Fruit fly (Drosophila melanogaster) whole organism, embryonic: ENCODE measurements around the gene CG43321.

Experiments used
- Adf1 ChIP-seq: fragments of 200-800 bp; sonication (Bioruptor generic); IDR thresholded peaks from 2 replicates; pipeline ENCODE4 v1.3.6; 2022; ENCODE audit warnings: missing biosample characterization, missing genetic modification characterization
- Aef1 ChIP-seq: fragments of 200-800 bp; sonication (Bioruptor generic); IDR thresholded peaks from 3 replicates; pipeline ENCODE4 v1.3.6; 2022; ENCODE audit warnings: missing biosample characterization, missing genetic modification characterization
- CG10462 ChIP-seq: fragments of 200-800 bp; sonication (Bioruptor generic); optimal IDR thresholded peaks from 2 replicates; lab custom pipeline; 2016; ENCODE audit warnings: missing biosample characterization, missing genetic modification characterization
- CG10565 ChIP-seq: fragments of 200-800 bp; sonication (Bioruptor generic); optimal IDR thresholded peaks from 3 replicates; lab custom pipeline; 2016; ENCODE audit warnings: missing biosample characterization, mild to moderate bottlenecking, missing genetic modification characterization
- CG11456 ChIP-seq: fragments of 200-800 bp; sonication (Bioruptor generic); IDR thresholded peaks from 3 replicates; pipeline ENCODE4 v1.3.6; 2022; ENCODE audit warnings: missing biosample characterization, missing genetic modification characterization
- CG11695 ChIP-seq: fragments of 200-800 bp; sonication (Bioruptor generic); IDR thresholded peaks from 3 replicates; pipeline ENCODE4 v1.3.6; 2022; ENCODE audit warnings: missing biosample characterization, missing genetic modification characterization
- CG13894 ChIP-seq: fragments of 200-800 bp; sonication (Bioruptor generic); optimal IDR thresholded peaks from 3 replicates; lab custom pipeline; 2018; ENCODE audit warnings: missing biosample characterization, mild to moderate bottlenecking, missing genetic modification characterization, moderate library complexity
- CG1529 ChIP-seq: fragments of 200-800 bp; sonication (Bioruptor generic); optimal IDR thresholded peaks from 3 replicates; lab custom pipeline; 2018; ENCODE audit warnings: missing biosample characterization, missing genetic modification characterization
- CG17328 ChIP-seq: fragments of 200-800 bp; sonication (Bioruptor generic); IDR thresholded peaks from 2 replicates; pipeline ENCODE4 v1.3.6; 2022; ENCODE audit warnings: missing biosample characterization, missing genetic modification characterization
- CG18619 ChIP-seq: fragments of 200-800 bp; sonication (Bioruptor generic); optimal IDR thresholded peaks from 3 replicates; lab custom pipeline; 2017; ENCODE audit warnings: missing biosample characterization, mild to moderate bottlenecking, missing genetic modification characterization
- CG32532 ChIP-seq: fragments of 200-800 bp; sonication (Bioruptor generic); IDR thresholded peaks from 2 replicates; pipeline ENCODE4 v1.3.6; 2022; ENCODE audit warnings: missing biosample characterization, missing genetic modification characterization
- CG32772 ChIP-seq: fragments of 200-800 bp; sonication (Bioruptor generic); IDR thresholded peaks from 2 replicates; pipeline ENCODE4 v1.3.6; 2022; ENCODE audit warnings: missing biosample characterization, missing genetic modification characterization
- CG3281 ChIP-seq: fragments of 200-800 bp; sonication (Bioruptor generic); optimal IDR thresholded peaks from 3 replicates; lab custom pipeline; 2017; ENCODE audit warnings: missing biosample characterization, mild to moderate bottlenecking, missing genetic modification characterization
- CG33557 ChIP-seq: fragments of 200-800 bp; sonication (Bioruptor generic); optimal IDR thresholded peaks from 2 replicates; lab custom pipeline; 2019; ENCODE audit warnings: missing biosample characterization, mild to moderate bottlenecking, missing genetic modification characterization, moderate library complexity
- CG3838 ChIP-seq: fragments of 200-800 bp; sonication (Bioruptor generic); optimal IDR thresholded peaks from 3 replicates; lab custom pipeline; 2016; ENCODE audit warnings: missing biosample characterization, missing genetic modification characterization
- CG7357 ChIP-seq: fragments of 200-800 bp; sonication (Bioruptor generic); IDR thresholded peaks from 3 replicates; pipeline ENCODE4 v1.3.6; 2022; ENCODE audit warnings: missing biosample characterization, missing genetic modification characterization
- CG7556 ChIP-seq: fragments of 200-800 bp; sonication (Bioruptor generic); optimal IDR thresholded peaks from 2 replicates; lab custom pipeline; 2017; ENCODE audit warnings: missing biosample characterization, mild to moderate bottlenecking, missing genetic modification characterization
- CG8765 ChIP-seq: fragments of 200-800 bp; sonication (Bioruptor generic); IDR thresholded peaks from 2 replicates; pipeline ENCODE4 v1.3.6; 2022; ENCODE audit warnings: missing biosample characterization, missing genetic modification characterization
- CG8944 ChIP-seq: fragments of 200-800 bp; sonication (Bioruptor generic); optimal IDR thresholded peaks from 3 replicates; lab custom pipeline; 2016; ENCODE audit warnings: missing biosample characterization, missing genetic modification characterization
- CkIIα-i1 ChIP-seq: fragments of 200-800 bp; sonication (Bioruptor generic); IDR thresholded peaks from 2 replicates; pipeline ENCODE4 v1.3.6; 2022; ENCODE audit warnings: missing biosample characterization, missing genetic modification characterization
- Dll ChIP-seq: fragments of 200-800 bp; sonication (Bioruptor generic); IDR thresholded peaks from 4 replicates; pipeline ENCODE4 v1.3.6; 2022; ENCODE audit warnings: missing biosample characterization, missing genetic modification characterization; ENCODE audit not compliant: partially characterized antibody
- Dp ChIP-seq: fragments of 200-800 bp; sonication (Bioruptor generic); optimal IDR thresholded peaks from 2 replicates; lab custom pipeline; 2018; ENCODE audit warnings: missing biosample characterization, mild to moderate bottlenecking, missing genetic modification characterization, moderate library complexity
- Hey ChIP-seq: fragments of 200-800 bp; sonication (Bioruptor generic); optimal IDR thresholded peaks from 3 replicates; lab custom pipeline; 2018; ENCODE audit warnings: missing biosample characterization, mild to moderate bottlenecking, missing genetic modification characterization
- Hmr ChIP-seq: fragments of 200-800 bp; sonication (Bioruptor generic); optimal IDR thresholded peaks from 3 replicates; lab custom pipeline; 2017; ENCODE audit warnings: mild to moderate bottlenecking, missing biosample characterization, missing genetic modification reagents, missing genetic modification characterization
- Lim3 ChIP-seq: fragments of 200-800 bp; sonication (Bioruptor generic); IDR thresholded peaks from 2 replicates; pipeline ENCODE4 v1.3.6; 2022; ENCODE audit warnings: missing biosample characterization, missing genetic modification characterization
- Mad ChIP-seq: fragments of 200-800 bp; sonication (Bioruptor generic); optimal IDR thresholded peaks from 2 replicates; lab custom pipeline; 2016; ENCODE audit warnings: missing biosample characterization, missing genetic modification characterization
- Max ChIP-seq: fragments of 200-800 bp; sonication (Bioruptor generic); optimal IDR thresholded peaks from 2 replicates; lab custom pipeline; 2016; ENCODE audit warnings: missing biosample characterization, mild to moderate bottlenecking, missing genetic modification characterization
- Meics ChIP-seq: fragments of 200-800 bp; sonication (Bioruptor generic); optimal IDR thresholded peaks from 2 replicates; lab custom pipeline; 2017; ENCODE audit warnings: missing biosample characterization, mild to moderate bottlenecking, missing genetic modification characterization
- Neu2 ChIP-seq: fragments of 200-800 bp; sonication (Bioruptor generic); optimal IDR thresholded peaks from 3 replicates; lab custom pipeline; 2016; ENCODE audit warnings: missing biosample characterization, missing genetic modification characterization, borderline replicate concordance
- Sin3A ChIP-seq: fragments of >200 bp; optimal IDR thresholded peaks from 2 replicates; lab custom pipeline; 2018
- Stat92E ChIP-seq, 3 experiments: fragments of >200 bp in 2 of 3; fragments of 200-800 bp in 1 of 3; sonication (Bioruptor generic) in 1 of 3; optimal IDR thresholded peaks; 2 replicates each; lab custom pipeline; 2017 to 2019; ENCODE audit warnings: missing biosample characterization in 3 of 3, missing genetic modification characterization in 3 of 3, mild to moderate bottlenecking in 1 of 3, moderate library complexity in 1 of 3
- Tbp ChIP-seq: fragments of >200 bp; optimal IDR thresholded peaks from 2 replicates; lab custom pipeline; 2018; ENCODE audit warnings: missing biosample characterization, missing genetic modification characterization
- Vsx1 ChIP-seq: fragments of 200-800 bp; sonication (Bioruptor generic); optimal IDR thresholded peaks from 2 replicates; lab custom pipeline; 2017; ENCODE audit warnings: missing biosample characterization, mild to moderate bottlenecking, missing genetic modification characterization, missing genetic modification reagents
- Xrp1 ChIP-seq: fragments of 200-800 bp; sonication (Bioruptor generic); IDR thresholded peaks from 2 replicates; pipeline ENCODE4 v1.3.6; 2022; ENCODE audit warnings: missing biosample characterization, missing genetic modification characterization
- ab ChIP-seq: fragments of 200-800 bp; sonication (Bioruptor generic); optimal IDR thresholded peaks from 2 replicates; lab custom pipeline; 2016; ENCODE audit warnings: missing biosample characterization, missing genetic modification characterization
- ac ChIP-seq: fragments of 200-800 bp; sonication (Bioruptor generic); optimal IDR thresholded peaks from 3 replicates; lab custom pipeline; 2017; ENCODE audit warnings: missing biosample characterization, mild to moderate bottlenecking, missing genetic modification characterization
- ato ChIP-seq: fragments of 200-800 bp; sonication (Bioruptor generic); IDR thresholded peaks from 2 replicates; pipeline ENCODE4 v1.3.6; 2022; ENCODE audit warnings: missing biosample characterization, missing genetic modification characterization; ENCODE audit not compliant: partially characterized antibody
- br ChIP-seq: fragments of >200 bp; optimal IDR thresholded peaks from 2 replicates; lab custom pipeline; 2017
- chm ChIP-seq: fragments of 200-800 bp; sonication (Bioruptor generic); IDR thresholded peaks from 2 replicates; pipeline ENCODE4 v1.3.6; 2022; ENCODE audit warnings: missing biosample characterization, missing genetic modification characterization
- crp ChIP-seq, 2 experiments: fragments of 200-800 bp; sonication (Bioruptor generic); optimal IDR thresholded peaks; 2 replicates in 1 of 2; 3 replicates in 1 of 2; lab custom pipeline; 2017; ENCODE audit warnings: missing biosample characterization in 2 of 2, missing genetic modification characterization in 2 of 2, mild to moderate bottlenecking in 1 of 2, moderate library complexity in 1 of 2
- gce ChIP-seq: fragments of 200-800 bp; sonication (Bioruptor generic); IDR thresholded peaks from 3 replicates; pipeline ENCODE4 v1.3.6; 2022; ENCODE audit warnings: missing biosample characterization, missing genetic modification characterization
- hbn ChIP-seq: fragments of 200-800 bp; sonication (Bioruptor generic); IDR thresholded peaks from 2 replicates; pipeline ENCODE4 v1.3.6; 2022; ENCODE audit warnings: missing biosample characterization, missing genetic modification characterization; ENCODE audit not compliant: partially characterized antibody
- klu ChIP-seq: fragments of 200-800 bp; sonication (Bioruptor generic); IDR thresholded peaks from 2 replicates; pipeline ENCODE4 v1.3.6; 2022; ENCODE audit warnings: missing biosample characterization, missing genetic modification characterization
- kni ChIP-seq: fragments of 200-800 bp; sonication (Bioruptor generic); optimal IDR thresholded peaks from 3 replicates; lab custom pipeline; 2017; ENCODE audit warnings: mild to moderate bottlenecking, missing biosample characterization, missing genetic modification reagents, missing genetic modification characterization
- run ChIP-seq: fragments of 200-800 bp; sonication (Bioruptor generic); optimal IDR thresholded peaks from 3 replicates; lab custom pipeline; 2018; ENCODE audit warnings: missing biosample characterization, mild to moderate bottlenecking, missing genetic modification characterization
- seq ChIP-seq: fragments of 200-800 bp; sonication (Bioruptor generic); IDR thresholded peaks from 2 replicates; pipeline ENCODE4 v1.3.6; 2022; ENCODE audit warnings: missing biosample characterization, missing genetic modification characterization
- sisA ChIP-seq: fragments of 200-800 bp; sonication (Bioruptor generic); IDR thresholded peaks from 2 replicates; pipeline ENCODE4 v1.3.6; 2022; ENCODE audit warnings: missing biosample characterization, missing genetic modification characterization
- ssp ChIP-seq: fragments of 200-800 bp; sonication (Bioruptor generic); IDR thresholded peaks from 2 replicates; pipeline ENCODE4 v1.3.6; 2022; ENCODE audit warnings: missing biosample characterization, missing genetic modification characterization
- tll ChIP-seq, 2 experiments: fragments of 200-800 bp in 1 of 2; fragments of >200 bp in 1 of 2; sonication (Bioruptor generic) in 1 of 2; optimal IDR thresholded peaks; 2 replicates each; lab custom pipeline; 2017 to 2019; ENCODE audit warnings: missing biosample characterization in 2 of 2, missing genetic modification characterization in 2 of 2, mild to moderate bottlenecking in 1 of 2, moderate library complexity in 1 of 2
- toy ChIP-seq: fragments of 200-800 bp; sonication (Bioruptor generic); IDR thresholded peaks from 2 replicates; pipeline ENCODE4 v1.3.6; 2022; ENCODE audit warnings: missing biosample characterization, missing genetic modification characterization
- ttk ChIP-seq: fragments of 200-800 bp; sonication (Bioruptor generic); IDR thresholded peaks from 2 replicates; pipeline ENCODE4 v2.1.2; 2022; ENCODE audit warnings: missing biosample characterization, missing genetic modification characterization
- tup ChIP-seq: fragments of 200-800 bp; sonication (Bioruptor generic); optimal IDR thresholded peaks from 2 replicates; lab custom pipeline; 2016; ENCODE audit warnings: missing biosample characterization, mild to moderate bottlenecking, missing genetic modification characterization, moderate library complexity
- usp ChIP-seq: fragments of >200 bp; optimal IDR thresholded peaks from 2 replicates; lab custom pipeline; 2017; ENCODE audit warnings: missing biosample characterization, missing genetic modification characterization

Gene CG43321

dm6 chr2L:6991085-6991484 lies 21.0 kb upstream of the CG43321 start (continued):
- TF ChIP-seq kni (GFP tag; lab: Kevin White, UChicago), result no peak
- TF ChIP-seq chm (GFP tag; lab: Robert Waterston, UW), result 0 out of 2 replicates have a peak, but pooled peaks have one; percentile 31
- no peak for TF ChIP-seq Stat92E (GFP tag; optimal IDR thresholded peaks at IDR 0.05; lab: Kevin White, UChicago)
- no peak for TF ChIP-seq CG33557 (GFP tag; lab: Kevin White, UChicago)
- no peak for TF ChIP-seq run (tag; lab: Kevin White, UChicago)
- peak; percentile 6; the same call in 1 of the 2 replicates for TF ChIP-seq CG17328 (GFP tag; lab: Robert Waterston, UW)
- TF ChIP-seq CG10565 (GFP tag; lab: Kevin White, UChicago), result no peak
- TF ChIP-seq Adf1 (GFP tag; lab: Robert Waterston, UW), result no peak
- no peak for TF ChIP-seq seq (GFP tag; lab: Robert Waterston, UW)
- no peak for TF ChIP-seq CG8944 (GFP tag; lab: Kevin White, UChicago)
- TF ChIP-seq Xrp1 (GFP tag; lab: Robert Waterston, UW), result peak; percentile 32; the same call in 1 of the 2 replicates
- TF ChIP-seq CG7357 (GFP tag; lab: Robert Waterston, UW), result no peak
- no peak for TF ChIP-seq CG11456 (GFP tag; lab: Robert Waterston, UW)
- TF ChIP-seq crp (GFP tag; optimal IDR thresholded peaks at IDR 0.05; lab: Kevin White, UChicago), result no peak
- TF ChIP-seq CkIIα-i1, result no peak
- TF ChIP-seq Neu2, result no peak
- no peak for TF ChIP-seq hbn (GFP tag; lab: Robert Waterston, UW)
- TF ChIP-seq usp (GFP tag; lab: Kevin White, UChicago), result no peak
- no peak for TF ChIP-seq CG11695 (GFP tag; lab: Robert Waterston, UW)
- TF ChIP-seq CG7556 (GFP tag; lab: Kevin White, UChicago), result no peak
- TF ChIP-seq CG1529 (GFP tag; lab: Kevin White, UChicago), result no peak
- no peak for TF ChIP-seq gce (GFP tag; lab: Robert Waterston, UW)
- TF ChIP-seq Aef1, result no peak
- TF ChIP-seq ab (GFP tag; lab: Kevin White, UChicago), result no peak
- no peak for TF ChIP-seq Sin3A (lab: Kevin White, UChicago)
- no peak for TF ChIP-seq br (lab: Kevin White, UChicago)
- no peak for TF ChIP-seq Hey (tag; lab: Kevin White, UChicago)
- TF ChIP-seq ato (GFP tag; lab: Robert Waterston, UW), result no peak
- no peak for TF ChIP-seq CG32772 (GFP tag; lab: Robert Waterston, UW)
- peak; percentile 47 for TF ChIP-seq sisA (GFP tag; lab: Robert Waterston, UW)
- TF ChIP-seq ssp (GFP tag; lab: Robert Waterston, UW), result no peak
- no peak for TF ChIP-seq Vsx1 (GFP tag; lab: Kevin White, UChicago)
- no peak for TF ChIP-seq Hmr (GFP tag; lab: Kevin White, UChicago)
- TF ChIP-seq toy, result no peak
- TF ChIP-seq ac (GFP tag; lab: Kevin White, UChicago), result no peak
- no peak for TF ChIP-seq Dll (GFP tag; lab: Robert Waterston, UW)
- no peak for TF ChIP-seq tup (GFP tag; lab: Kevin White, UChicago)
- no peak for TF ChIP-seq CG18619
- TF ChIP-seq CG32532, result no peak
- no peak for TF ChIP-seq CG10462 (GFP tag; lab: Kevin White, UChicago)
- TF ChIP-seq CG13894 (tag; lab: Kevin White, UChicago), result no peak
- TF ChIP-seq Mad (GFP tag; lab: Kevin White, UChicago), result no peak
- TF ChIP-seq ttk (GFP tag; lab: Robert Waterston, UW), result peak; percentile 32; the same call in 1 of the 2 replicates
- TF ChIP-seq CG3838 (GFP tag; lab: Kevin White, UChicago), result no peak
- no peak for TF ChIP-seq Lim3 (GFP tag; lab: Robert Waterston, UW)
- no peak for TF ChIP-seq Meics (GFP tag; lab: Kevin White, UChicago)
- TF ChIP-seq tll (GFP tag; optimal IDR thresholded peaks at IDR 0.05; lab: Kevin White, UChicago), result no peak
- no peak for TF ChIP-seq CG3281
- TF ChIP-seq Tbp (GFP tag; lab: Kevin White, UChicago), result no peak
- no peak for TF ChIP-seq klu (GFP tag; lab: Robert Waterston, UW)
- TF ChIP-seq Max, result no peak
- TF ChIP-seq CG8765, result no peak
- TF ChIP-seq Dp, result no peak
